1 worm cellular context compared by ENCODE assay signal in the genomic region with DNA sequence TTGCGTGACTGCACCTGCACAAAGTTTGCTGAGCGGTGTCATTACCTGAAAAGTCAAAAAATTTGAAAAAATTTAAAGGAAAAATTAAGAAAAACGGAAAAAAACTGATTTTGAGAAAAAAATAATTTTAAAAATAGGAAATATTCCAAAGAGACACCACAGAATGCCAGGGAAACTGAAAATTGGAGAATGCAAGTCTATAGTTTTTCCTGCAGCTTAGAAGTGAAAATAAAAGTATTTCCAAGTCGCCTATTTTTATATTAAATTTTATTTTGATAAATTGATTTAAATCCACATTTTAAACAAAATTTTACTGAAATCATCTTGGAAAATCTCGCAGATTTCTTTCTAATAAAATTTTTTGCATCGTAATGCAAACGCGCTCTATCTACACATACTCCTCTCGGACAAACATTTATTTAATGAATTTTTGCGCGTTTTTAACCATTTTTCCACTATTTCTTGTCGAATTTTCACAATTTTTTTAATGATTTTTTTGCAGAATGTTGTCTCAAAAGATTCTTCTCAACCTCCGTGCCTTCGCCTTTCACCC.
TF ChIP-seq lines count a peak whose summit lies in the region.

F56B3.11 (minus strand) TSS at position 51 of the 553 bp plus-strand sequence.
ech-5 (plus strand) TSS at position 503 of the 553 bp plus-strand sequence.

TF ChIP-seq in whole organism, L4 larva, 104 proteins besides CTCF, POLR2A, EP300 and RAD21 (continued from another document):
- TF ChIP-seq nhr-10 (tag; optimal IDR thresholded peaks at IDR 0.05; lab: Kevin White, UChicago) = no peak
- no peak for TF ChIP-seq snpc-4 (tag; optimal IDR thresholded peaks at IDR 0.05; lab: Kevin White, UChicago)
- no peak for TF ChIP-seq nhr-11 (tag; optimal IDR thresholded peaks at IDR 0.05; lab: Kevin White, UChicago)
- peak; percentile 7 for TF ChIP-seq nhr-28 (tag; optimal IDR thresholded peaks at IDR 0.05; lab: Kevin White, UChicago)
- TF ChIP-seq nhr-111 (GFP tag; optimal IDR thresholded peaks at IDR 0.05; lab: Kevin White, UChicago) = no peak
- TF ChIP-seq saeg-2 (GFP tag; IDR thresholded peaks at IDR 0.05; lab: Robert Waterston, UW) = no peak
- TF ChIP-seq tag-97 (GFP tag; IDR thresholded peaks at IDR 0.05; lab: Robert Waterston, UW) = no peak
- TF ChIP-seq nhr-77 (tag; optimal IDR thresholded peaks at IDR 0.05; lab: Kevin White, UChicago) = peak; percentile 32
- TF ChIP-seq T26A8.4 (GFP tag; IDR thresholded peaks at IDR 0.05; lab: Robert Waterston, UW) = no peak
- peak; percentile 69 for TF ChIP-seq hmg-1.1 (GFP tag; IDR thresholded peaks at IDR 0.05; lab: Robert Waterston, UW)
- TF ChIP-seq mep-1 (tag; optimal IDR thresholded peaks at IDR 0.05; lab: Kevin White, UChicago) = peak; percentile 88
- peak; percentile 40 for TF ChIP-seq sdz-12 (GFP tag; optimal IDR thresholded peaks at IDR 0.05; lab: Kevin White, UChicago)
- TF ChIP-seq ama-1 (optimal IDR thresholded peaks at IDR 0.05; lab: Kevin White, UChicago) = no peak
- TF ChIP-seq aly-2 (tag; optimal IDR thresholded peaks at IDR 0.05; lab: Kevin White, UChicago) = no peak
- TF ChIP-seq nhr-237 (tag; optimal IDR thresholded peaks at IDR 0.05; lab: Kevin White, UChicago) = no peak
- no peak for TF ChIP-seq set-16 (GFP tag; IDR thresholded peaks at IDR 0.05; lab: Robert Waterston, UW)
- TF ChIP-seq skn-1 (tag; optimal IDR thresholded peaks at IDR 0.05; lab: Kevin White, UChicago) = no peak
- TF ChIP-seq daf-12 (tag; optimal IDR thresholded peaks at IDR 0.05; lab: Kevin White, UChicago) = no peak
- TF ChIP-seq F37D6.2 (tag; optimal IDR thresholded peaks at IDR 0.05; lab: Kevin White, UChicago) = peak; percentile 54
- TF ChIP-seq dmd-8 (GFP tag; IDR thresholded peaks at IDR 0.05; lab: Robert Waterston, UW) = no peak
- no peak for TF ChIP-seq php-3 (GFP tag; IDR thresholded peaks at IDR 0.05; lab: Robert Waterston, UW)
- peak; percentile 76 for TF ChIP-seq dpl-1 (GFP tag; optimal IDR thresholded peaks at IDR 0.05; lab: Kevin White, UChicago)
- no peak for TF ChIP-seq nhr-76 (tag; optimal IDR thresholded peaks at IDR 0.05; lab: Kevin White, UChicago)
- no peak for TF ChIP-seq spr-3 (GFP tag; optimal IDR thresholded peaks at IDR 0.05; lab: Kevin White, UChicago)
- peak; percentile 96 for TF ChIP-seq lin-38 (GFP tag; IDR thresholded peaks at IDR 0.05; lab: Robert Waterston, UW)
- TF ChIP-seq F10B5.3 (tag; optimal IDR thresholded peaks at IDR 0.05; lab: Kevin White, UChicago) = no peak
- no peak for TF ChIP-seq attf-4 (tag; optimal IDR thresholded peaks at IDR 0.05; lab: Kevin White, UChicago)
- no peak for TF ChIP-seq ceh-20 (GFP tag; IDR thresholded peaks at IDR 0.05; lab: Robert Waterston, UW)
- no peak for TF ChIP-seq zip-11 (GFP tag; IDR thresholded peaks at IDR 0.05; lab: Robert Waterston, UW)
- TF ChIP-seq mdt-29 (GFP tag; IDR thresholded peaks at IDR 0.05; lab: Robert Waterston, UW) = no peak
- TF ChIP-seq daf-19 (GFP tag; conservative IDR thresholded peaks at IDR 0.05; lab: Robert Waterston, UW) = no peak
- TF ChIP-seq lin-13 (GFP tag; optimal IDR thresholded peaks at IDR 0.05; lab: Kevin White, UChicago) = peak; percentile 1
- TF ChIP-seq duxl-1 (tag; optimal IDR thresholded peaks at IDR 0.05; lab: Kevin White, UChicago; ENCODE audit: poor library complexity) = no peak
- no peak for TF ChIP-seq egl-43 (GFP tag; IDR thresholded peaks at IDR 0.05; lab: Robert Waterston, UW)
- no peak for TF ChIP-seq madf-5 (GFP tag; IDR thresholded peaks at IDR 0.05; lab: Robert Waterston, UW)
- peak in 1 of 2 experiments; percentile 81 for TF ChIP-seq lsy-2 (tag; optimal IDR thresholded peaks at IDR 0.05; lab: Kevin White, UChicago)
- TF ChIP-seq ceh-32 (tag; optimal IDR thresholded peaks at IDR 0.05; lab: Kevin White, UChicago; ENCODE audit: poor library complexity) = no peak
- TF ChIP-seq gei-8 (GFP tag; optimal IDR thresholded peaks at IDR 0.05; lab: Kevin White, UChicago) = no peak
- no peak for TF ChIP-seq lin-39 (tag; optimal IDR thresholded peaks at IDR 0.05; lab: Kevin White, UChicago)
- no peak for TF ChIP-seq ceh-62 (tag; optimal IDR thresholded peaks at IDR 0.05; lab: Kevin White, UChicago)
- no peak for TF ChIP-seq nhr-25 (tag; optimal IDR thresholded peaks at IDR 0.05; lab: Kevin White, UChicago; ENCODE audit: borderline replicate concordance, insufficient read depth)
- no peak for TF ChIP-seq daf-16 (GFP tag; optimal IDR thresholded peaks at IDR 0.05; lab: Kevin White, UChicago)
- TF ChIP-seq daf-16 (tag; optimal IDR thresholded peaks at IDR 0.05; lab: Kevin White, UChicago) = no peak
- TF ChIP-seq rbr-2 (tag; optimal IDR thresholded peaks at IDR 0.05; lab: Kevin White, UChicago) = peak; percentile 74
- no peak for TF ChIP-seq F44E2.7 (GFP tag; IDR thresholded peaks at IDR 0.05; lab: Robert Waterston, UW)
TF ChIP-seq in whole organism, L4 larva: peak in this region for 27.
